Worm (Caenorhabditis elegans) whole organism, young adult: ENCODE data around the gene F53F4.1.

Experiments used
- C17E4.6 ChIP-seq: fragments of 200-800 bp; sonication (Bioruptor generic); IDR thresholded peaks from 2 replicates; pipeline ENCODE4 v1.3.6; 2022; ENCODE audit warnings: missing genetic modification reagents, missing genetic modification characterization, missing compliant biosample characterization
- F10E7.11 ChIP-seq: sonication (generic microtip); optimal IDR thresholded peaks from 2 replicates; lab custom pipeline; 2017; ENCODE audit warnings: mild to moderate bottlenecking, missing genetic modification characterization, moderate library complexity, missing compliant biosample characterization
- F37B4.10 ChIP-seq: fragments of 200-800 bp; sonication (Bioruptor generic); IDR thresholded peaks from 2 replicates; pipeline ENCODE4 v1.3.6; 2022; ENCODE audit warnings: missing genetic modification characterization, missing compliant biosample characterization
- F55B11.4 ChIP-seq: sonication (generic microtip); optimal IDR thresholded peaks from 2 replicates; lab custom pipeline; 2016; ENCODE audit warnings: missing compliant biosample characterization, missing genetic modification characterization, borderline replicate concordance; ENCODE audit not compliant: insufficient read depth
- F57A8.1 ChIP-seq: fragments of 200-800 bp; sonication (Bioruptor generic); optimal IDR thresholded peaks from 2 replicates; lab custom pipeline; 2018; ENCODE audit warnings: mild to moderate bottlenecking, missing genetic modification characterization, moderate library complexity, missing compliant biosample characterization
- Y56A3A.18 ChIP-seq: fragments of 200-800 bp; sonication (Bioruptor generic); IDR thresholded peaks from 2 replicates; pipeline ENCODE4 v1.3.6; 2022; ENCODE audit warnings: missing genetic modification reagents, missing genetic modification characterization, missing compliant biosample characterization
- aptf-2 ChIP-seq: fragments of 200-800 bp; sonication (Bioruptor generic); conservative IDR thresholded peaks from 2 replicates; pipeline ENCODE4 v1.3.6; 2022; ENCODE audit warnings: missing genetic modification reagents, missing genetic modification characterization, missing compliant biosample characterization
- attf-3 ChIP-seq: fragments of 200-800 bp; sonication (Bioruptor generic); conservative IDR thresholded peaks from 2 replicates; pipeline ENCODE4 v1.3.6; 2022; ENCODE audit warnings: missing genetic modification reagents, missing genetic modification characterization, missing compliant biosample characterization
- attf-6 ChIP-seq: fragments of 200-800 bp; sonication (Bioruptor generic); IDR thresholded peaks from 2 replicates; pipeline ENCODE4 v1.3.6; 2022; ENCODE audit warnings: missing genetic modification reagents, missing genetic modification characterization, missing compliant biosample characterization
- cebp-2 ChIP-seq: fragments of 200-800 bp; sonication (Bioruptor generic); IDR thresholded peaks from 2 replicates; pipeline ENCODE4 v1.3.6; 2022; ENCODE audit warnings: missing genetic modification characterization, missing compliant biosample characterization
- ceh-58 ChIP-seq: fragments of 200-800 bp; sonication (Bioruptor generic); IDR thresholded peaks from 2 replicates; pipeline ENCODE4 v1.3.6; 2022; ENCODE audit warnings: missing genetic modification characterization, missing compliant biosample characterization
- ceh-91 ChIP-seq: fragments of 200-800 bp; sonication (Bioruptor generic); IDR thresholded peaks from 2 replicates; pipeline ENCODE4 v1.3.6; 2022; ENCODE audit warnings: missing genetic modification reagents, missing genetic modification characterization, missing compliant biosample characterization
- chd-7 ChIP-seq: sonication (generic microtip); optimal IDR thresholded peaks from 2 replicates; lab custom pipeline; 2016; ENCODE audit warnings: mild to moderate bottlenecking, missing genetic modification characterization, moderate library complexity, missing compliant biosample characterization
- dpl-1 ChIP-seq: fragments of 150-350 bp; optimal IDR thresholded peaks from 2 replicates; lab custom pipeline; 2014; ENCODE audit warnings: missing biosample characterization, missing genetic modification reagents, missing genetic modification characterization
- egrh-3 ChIP-seq: fragments of 200-800 bp; sonication (Bioruptor generic); IDR thresholded peaks from 2 replicates; pipeline ENCODE4 v1.3.6; 2022; ENCODE audit warnings: missing genetic modification reagents, missing genetic modification characterization, missing compliant biosample characterization
- hmg-1.2 ChIP-seq: fragments of 200-800 bp; sonication (Bioruptor generic); IDR thresholded peaks from 2 replicates; pipeline ENCODE4 v1.3.6; 2022; ENCODE audit warnings: missing genetic modification reagents, missing genetic modification characterization, missing compliant biosample characterization
- hrde-1 ChIP-seq: sonication (generic microtip); optimal IDR thresholded peaks from 2 replicates; lab custom pipeline; 2016; ENCODE audit warnings: missing genetic modification characterization, mild to moderate bottlenecking, missing compliant biosample characterization, moderate library complexity, missing genotype, missing genetic modification reagents, borderline replicate concordance
- hsf-1 ChIP-seq: fragments of 200-800 bp; sonication (Bioruptor generic); IDR thresholded peaks from 2 replicates; pipeline ENCODE4 v1.3.6; 2022; ENCODE audit warnings: missing genetic modification reagents, missing genetic modification characterization, missing compliant biosample characterization
- lag-1 ChIP-seq: fragments of 200-800 bp; sonication (Bioruptor generic); IDR thresholded peaks from 2 replicates; pipeline ENCODE4 v1.3.6; 2022; ENCODE audit warnings: missing genetic modification reagents, missing genetic modification characterization, missing compliant biosample characterization
- let-526 ChIP-seq: fragments of 200-800 bp; sonication (Bioruptor generic); IDR thresholded peaks from 2 replicates; pipeline ENCODE4 v1.3.6; 2022; ENCODE audit warnings: missing genetic modification reagents, missing genetic modification characterization, missing compliant biosample characterization
- lin-40 ChIP-seq: sonication (generic microtip); optimal IDR thresholded peaks from 2 replicates; lab custom pipeline; 2016; ENCODE audit warnings: missing genetic modification characterization, mild to moderate bottlenecking, missing compliant biosample characterization, missing genotype, missing genetic modification reagents
- madf-10 ChIP-seq: sonication (generic microtip); optimal IDR thresholded peaks from 2 replicates; lab custom pipeline; 2016; ENCODE audit warnings: mild to moderate bottlenecking, missing genetic modification characterization, missing compliant biosample characterization
- madf-6 ChIP-seq: fragments of 200-800 bp; sonication (Bioruptor generic); IDR thresholded peaks from 2 replicates; pipeline ENCODE4 v1.3.6; 2022; ENCODE audit warnings: missing genetic modification reagents, missing genetic modification characterization, missing compliant biosample characterization
- mes-4 ChIP-seq: sonication (generic microtip); optimal IDR thresholded peaks from 2 replicates; lab custom pipeline; 2016; ENCODE audit warnings: missing genotype, missing genetic modification characterization, missing compliant biosample characterization
- mxl-1 ChIP-seq: sonication (generic microtip); optimal IDR thresholded peaks from 2 replicates; lab custom pipeline; 2016; ENCODE audit warnings: missing genetic modification characterization, missing compliant biosample characterization
- nfya-1 ChIP-seq: sonication (generic microtip); optimal IDR thresholded peaks from 2 replicates; lab custom pipeline; 2017; ENCODE audit warnings: antibody characterized with exemption, missing compliant biosample characterization, missing genetic modification characterization, borderline replicate concordance; ENCODE audit not compliant: insufficient read depth
- nhr-179 ChIP-seq: sonication (generic microtip); optimal IDR thresholded peaks from 2 replicates; lab custom pipeline; 2016; ENCODE audit warnings: mild to moderate bottlenecking, missing genetic modification characterization, missing compliant biosample characterization
- nhr-80 ChIP-seq: sonication (generic microtip); optimal IDR thresholded peaks from 2 replicates; lab custom pipeline; 2016; ENCODE audit warnings: missing genetic modification characterization, missing compliant biosample characterization
- snpc-4 ChIP-seq, 5 experiments: fragments of 150-350 bp in 1 of 5; sonication (generic microtip) in 4 of 5; optimal IDR thresholded peaks; 2 replicates each; lab custom pipeline; 2014 to 2018; ENCODE audit warnings: missing genetic modification characterization in 5 of 5, missing biosample characterization in 3 of 5, antibody characterized with exemption in 2 of 5, mild to moderate bottlenecking in 2 of 5, missing compliant biosample characterization in 2 of 5, missing genotype in 2 of 5, moderate library complexity in 2 of 5, missing genetic modification reagents in 1 of 5
- somi-1 ChIP-seq: fragments of 200-800 bp; sonication (Bioruptor generic); optimal IDR thresholded peaks from 2 replicates; lab custom pipeline; 2018; ENCODE audit warnings: mild to moderate bottlenecking, missing genetic modification characterization, missing compliant biosample characterization
- ztf-18 ChIP-seq: sonication (generic microtip); optimal IDR thresholded peaks from 2 replicates; lab custom pipeline; 2016; ENCODE audit warnings: missing genotype, mild to moderate bottlenecking, missing genetic modification characterization, missing compliant biosample characterization
- ztf-3 ChIP-seq: fragments of 200-800 bp; sonication (Bioruptor generic); optimal IDR thresholded peaks from 2 replicates; lab custom pipeline; 2018; ENCODE audit warnings: mild to moderate bottlenecking, missing genetic modification characterization, missing compliant biosample characterization

Gene F53F4.1

ce11 chrV:13568533-13568932, 16.1 kb upstream of the F53F4.1 start, which contains the start of the genes nuaf-1 and bir-2 (continued):
- TF ChIP-seq nhr-179 (tag; lab: Kevin White, UChicago), result no peak
- no peak for TF ChIP-seq aptf-2
- no peak for TF ChIP-seq C17E4.6 (GFP tag; lab: Robert Waterston, UW)
- no peak for TF ChIP-seq dpl-1 (GFP tag; lab: Kevin White, UChicago)
- no peak for TF ChIP-seq let-526
- TF ChIP-seq attf-3 (GFP tag; lab: Robert Waterston, UW), result no peak
- TF ChIP-seq madf-10 (tag; lab: Kevin White, UChicago), result no peak
- no peak for TF ChIP-seq F57A8.1
- no peak for TF ChIP-seq lin-40 (tag; lab: Kevin White, UChicago)
- TF ChIP-seq ceh-58, result no peak
- TF ChIP-seq mes-4 (tag; lab: Kevin White, UChicago), result no peak
- no peak for TF ChIP-seq ztf-3 (GFP tag; lab: Kevin White, UChicago)
- no peak for TF ChIP-seq F55B11.4 (tag; lab: Kevin White, UChicago)
- no peak for TF ChIP-seq egrh-3 (GFP tag; lab: Robert Waterston, UW)
- no peak for TF ChIP-seq hrde-1 (tag; lab: Kevin White, UChicago)
- no peak for TF ChIP-seq F10E7.11 (tag; lab: Kevin White, UChicago)
- no peak for TF ChIP-seq nfya-1
- no peak for TF ChIP-seq cebp-2
- TF ChIP-seq lag-1 (GFP tag; lab: Robert Waterston, UW), result no peak
- no peak for TF ChIP-seq ztf-18 (tag; lab: Kevin White, UChicago)

ce11 chrV:13571714-13572258, 12.8 kb upstream of the F53F4.1 start, which contains the start of gene C50B8.4:
Gene C50B8.4 (plus strand): TSS chrV:13572012.
- TF ChIP-seq somi-1 (GFP tag; lab: Kevin White, UChicago), result no peak
- no peak for TF ChIP-seq lin-40 (tag; lab: Kevin White, UChicago)
- no peak for TF ChIP-seq attf-6
- TF ChIP-seq lag-1 (GFP tag; lab: Robert Waterston, UW), result no peak
- no peak for TF ChIP-seq mxl-1 (tag; lab: Kevin White, UChicago)
- no peak for TF ChIP-seq hmg-1.2 (GFP tag; lab: Robert Waterston, UW)
- TF ChIP-seq nhr-80 (tag; lab: Kevin White, UChicago), result peak; percentile 75
- no peak for TF ChIP-seq Y56A3A.18 (GFP tag; lab: Robert Waterston, UW)
- no peak for TF ChIP-seq ceh-91 (GFP tag; lab: Robert Waterston, UW)
- TF ChIP-seq snpc-4 (GFP tag; optimal IDR thresholded peaks at IDR 0.05; lab: Kevin White, UChicago), result no peak
- TF ChIP-seq snpc-4 (tag; optimal IDR thresholded peaks at IDR 0.05; lab: Kevin White, UChicago), result peak in 1 of 4 experiments; percentile 8
- TF ChIP-seq F37B4.10 (GFP tag; lab: Robert Waterston, UW), result no peak

ce11 chrV:13575866-13576265, 8.7 kb upstream of the F53F4.1 start:
- no peak for TF ChIP-seq ztf-18 (tag; lab: Kevin White, UChicago)
- no peak for TF ChIP-seq ztf-3 (GFP tag; lab: Kevin White, UChicago)
- TF ChIP-seq Y56A3A.18 (GFP tag; lab: Robert Waterston, UW), result no peak
- TF ChIP-seq hmg-1.2 (GFP tag; lab: Robert Waterston, UW), result no peak
- no peak for TF ChIP-seq madf-6 (GFP tag; lab: Robert Waterston, UW)
- 0 out of 2 replicates have a peak, but pooled peaks have one; percentile 9 for TF ChIP-seq hsf-1

ce11 chrV:13576828-13577227, 7.8 kb upstream of the F53F4.1 start:
- peak; percentile 17 for TF ChIP-seq nhr-80 (tag; lab: Kevin White, UChicago)
- TF ChIP-seq chd-7 (tag; lab: Kevin White, UChicago), result no peak
